Worm (Caenorhabditis elegans) whole organism, L2 larva: ENCODE data around the gene atg-4.2.

Experiments used
- ceh-82 ChIP-seq: fragments of 150-350 bp; optimal IDR thresholded peaks from 2 replicates; lab custom pipeline; 2014; ENCODE audit warnings: missing biosample characterization, missing genetic modification characterization
- nhr-21 ChIP-seq: fragments of 150-350 bp; optimal IDR thresholded peaks from 2 replicates; lab custom pipeline; 2014; ENCODE audit warnings: missing biosample characterization, missing genetic modification characterization
- zag-1 ChIP-seq: fragments of 150-350 bp; optimal IDR thresholded peaks from 2 replicates; lab custom pipeline; 2014; ENCODE audit warnings: missing biosample characterization, missing genetic modification characterization

ce11 chrIV:11681905-11682304 lies 14.1 kb downstream of the atg-4.2 start, which contains the start of gene ZK792.4:
- TF ChIP-seq ceh-82 (tag; lab: Kevin White, UChicago) (no peak), nhr-21 (tag; lab: Kevin White, UChicago) (no peak), zag-1 (tag; lab: Kevin White, UChicago) (no peak)
